Fruit fly (Drosophila melanogaster): ENCODE results near the gene exex.

Gene exex

DNA sequence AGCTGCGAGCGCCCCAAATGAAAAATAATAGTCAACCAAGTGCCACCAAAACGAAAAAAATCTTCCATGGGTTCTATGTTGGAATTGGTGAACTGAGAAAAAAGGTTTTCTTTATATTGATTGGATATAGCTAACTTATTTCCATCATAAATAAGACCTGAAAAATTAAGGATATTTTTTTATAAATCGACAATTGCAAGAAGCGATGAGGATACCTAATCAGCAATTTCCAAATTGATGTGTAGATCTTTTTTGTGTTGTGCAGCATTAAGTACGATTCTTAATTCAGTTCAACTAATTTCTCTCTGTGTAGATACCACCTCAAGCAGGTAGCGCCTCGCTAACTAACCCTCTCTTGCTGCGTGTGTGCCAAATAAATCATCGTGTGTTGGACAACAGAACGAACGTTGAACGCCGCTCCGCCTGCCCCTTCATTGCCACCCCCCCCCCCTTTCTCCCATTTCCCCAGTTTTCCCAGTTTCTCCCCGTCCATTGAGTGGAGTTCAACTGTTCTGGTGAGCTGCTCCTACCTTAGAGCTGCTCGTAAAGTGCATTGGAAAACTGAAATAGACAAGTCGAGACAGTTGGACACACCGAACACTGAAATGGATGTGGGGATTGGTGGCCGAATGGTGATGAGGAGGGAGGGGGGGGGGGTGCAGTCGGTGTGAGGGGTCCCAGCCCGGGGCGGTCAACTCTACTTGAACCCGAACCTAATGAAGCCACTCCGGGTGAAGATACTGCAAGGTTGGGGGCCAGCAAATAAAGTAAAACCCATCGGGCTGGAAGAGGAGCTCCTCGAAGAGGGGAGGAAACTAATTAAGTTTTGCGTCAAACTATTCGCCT is 41.1 kb downstream of the exex start (continued):
- TF ChIP-seq al (GFP tag; IDR thresholded peaks at IDR 0.05) = no peak
- no peak for TF ChIP-seq CG6791 (GFP tag; IDR thresholded peaks at IDR 0.05; ENCODE audit: partially characterized antibody)
- TF ChIP-seq sisA (GFP tag; IDR thresholded peaks at IDR 0.05) = no peak; the same call in 1 of the 2 replicates
- no peak for TF ChIP-seq emc (GFP tag; optimal IDR thresholded peaks at IDR 0.05)
- TF ChIP-seq CG12104 (GFP tag; optimal IDR thresholded peaks at IDR 0.05) = peak; percentile 63
- no peak for TF ChIP-seq Sin3A (optimal IDR thresholded peaks at IDR 0.05)
- no peak for TF ChIP-seq ab (GFP tag; optimal IDR thresholded peaks at IDR 0.05)
- no peak for TF ChIP-seq gce (GFP tag; IDR thresholded peaks at IDR 0.05)
- peak; percentile 79 for TF ChIP-seq ara (GFP tag; IDR thresholded peaks at IDR 0.05)
- no peak for TF ChIP-seq CG13123 (GFP tag; optimal IDR thresholded peaks at IDR 0.05)
- peak; percentile 42 for TF ChIP-seq CG3407 (GFP tag; optimal IDR thresholded peaks at IDR 0.05)
- peak; percentile 7 for TF ChIP-seq pros (GFP tag; optimal IDR thresholded peaks at IDR 0.05)
- no peak for TF ChIP-seq chinmo (GFP tag; IDR thresholded peaks at IDR 0.05; ENCODE audit: partially characterized antibody)
- peak; percentile 2 for TF ChIP-seq tap (tag; optimal IDR thresholded peaks at IDR 0.05)
- no peak for TF ChIP-seq Dip3 (GFP tag; optimal IDR thresholded peaks at IDR 0.05)
- no peak for TF ChIP-seq Sry-δ (GFP tag; optimal IDR thresholded peaks at IDR 0.05)
- TF ChIP-seq insv (GFP tag; optimal IDR thresholded peaks at IDR 0.05) = no peak
- peak; percentile 41 for TF ChIP-seq org-1 (GFP tag; optimal IDR thresholded peaks at IDR 0.05)
- no peak for TF ChIP-seq wek (GFP tag; optimal IDR thresholded peaks at IDR 0.05)
- peak; percentile 69 for TF ChIP-seq D19A (tag; optimal IDR thresholded peaks at IDR 0.05)
- peak; percentile 29; the same call in 1 of the 2 replicates for TF ChIP-seq onecut (GFP tag; IDR thresholded peaks at IDR 0.05)
- no peak for TF ChIP-seq Myb (GFP tag; optimal IDR thresholded peaks at IDR 0.05)
- TF ChIP-seq Ets97D (GFP tag; optimal IDR thresholded peaks at IDR 0.05) = no peak
- no peak for TF ChIP-seq D19B (GFP tag; optimal IDR thresholded peaks at IDR 0.05)
- peak; percentile 84 for TF ChIP-seq CG17829 (tag; optimal IDR thresholded peaks at IDR 0.05)
- TF ChIP-seq CG2129 (GFP tag; IDR thresholded peaks at IDR 0.05; ENCODE audit: partially characterized antibody) = no peak
- TF ChIP-seq NfI (GFP tag; optimal IDR thresholded peaks at IDR 0.05) = peak; percentile 26
- peak; percentile 87 for TF ChIP-seq zf30C (GFP tag; optimal IDR thresholded peaks at IDR 0.05)
- no peak for TF ChIP-seq zfh2 (GFP tag; optimal IDR thresholded peaks at IDR 0.05)
- TF ChIP-seq CG2120 (GFP tag; optimal IDR thresholded peaks at IDR 0.05) = peak; percentile 16
- TF ChIP-seq Hmr (GFP tag; optimal IDR thresholded peaks at IDR 0.05) = peak; percentile 21
- TF ChIP-seq chif (GFP tag; optimal IDR thresholded peaks at IDR 0.05) = peak; percentile 6 to 70
- TF ChIP-seq Doc3 (GFP tag; IDR thresholded peaks at IDR 0.05; ENCODE audit: partially characterized antibody) = no peak
- TF ChIP-seq CG5953 (GFP tag; IDR thresholded peaks at IDR 0.05) = no peak
- TF ChIP-seq CG11456 (GFP tag; IDR thresholded peaks at IDR 0.05) = no peak
- peak; percentile 66; the same call in 1 of the 3 replicates for TF ChIP-seq CG2199 (GFP tag; IDR thresholded peaks at IDR 0.05)
- peak; percentile 31; the same call in 1 of the 2 replicates for TF ChIP-seq ro (GFP tag; IDR thresholded peaks at IDR 0.05)
- no peak for TF ChIP-seq hth (optimal IDR thresholded peaks at IDR 0.05)
- TF ChIP-seq CG14050 (GFP tag; IDR thresholded peaks at IDR 0.05) = peak; percentile 46; the same call in 1 of the 3 replicates
- TF ChIP-seq Deaf1 (tag; optimal IDR thresholded peaks at IDR 0.05) = peak; percentile 29
- TF ChIP-seq CG12659 (GFP tag; optimal IDR thresholded peaks at IDR 0.05) = peak; percentile 57
- TF ChIP-seq Antp (GFP tag; optimal IDR thresholded peaks at IDR 0.05) = peak; percentile 21
- peak; percentile 66 for TF ChIP-seq CG32772 (GFP tag; IDR thresholded peaks at IDR 0.05)
- TF ChIP-seq ewg (GFP tag; optimal IDR thresholded peaks at IDR 0.05) = peak; percentile 60
- peak; percentile 68 for TF ChIP-seq CG6689 (GFP tag; IDR thresholded peaks at IDR 0.05)
- TF ChIP-seq YL-1 (GFP tag; optimal IDR thresholded peaks at IDR 0.05) = peak; percentile 25
- TF ChIP-seq pho (GFP tag; optimal IDR thresholded peaks at IDR 0.05) = no peak
- TF ChIP-seq tll (GFP tag; optimal IDR thresholded peaks at IDR 0.05) = no peak
- TF ChIP-seq CG1647 (GFP tag; optimal IDR thresholded peaks at IDR 0.05) = no peak
- no peak for TF ChIP-seq CG3995 (GFP tag; optimal IDR thresholded peaks at IDR 0.05)

All from whole organism, embryonic.